Worm (Caenorhabditis elegans) whole organism, young adult: ENCODE measurements around the gene kel-8.

Experiments
- F22D6.2 ChIP-seq: sonication (generic microtip); optimal IDR thresholded peaks from 2 replicates; lab custom pipeline; 2016; ENCODE audit warnings: mild to moderate bottlenecking, missing genetic modification characterization, missing compliant biosample characterization
- F37B4.10 ChIP-seq: fragments of 200-800 bp; sonication (Bioruptor generic); IDR thresholded peaks from 2 replicates; pipeline ENCODE4 v1.3.6; 2022; ENCODE audit warnings: missing genetic modification characterization, missing compliant biosample characterization
- F39B2.1 ChIP-seq: fragments of 200-800 bp; sonication (Bioruptor generic); IDR thresholded peaks from 2 replicates; pipeline ENCODE4 v1.3.6; 2022; ENCODE audit warnings: missing genetic modification reagents, missing genetic modification characterization, missing compliant biosample characterization
- F55B11.4 ChIP-seq: sonication (generic microtip); optimal IDR thresholded peaks from 2 replicates; lab custom pipeline; 2016; ENCODE audit warnings: missing compliant biosample characterization, missing genetic modification characterization, borderline replicate concordance; ENCODE audit not compliant: insufficient read depth
- F57A8.1 ChIP-seq: fragments of 200-800 bp; sonication (Bioruptor generic); optimal IDR thresholded peaks from 2 replicates; lab custom pipeline; 2018; ENCODE audit warnings: mild to moderate bottlenecking, missing genetic modification characterization, moderate library complexity, missing compliant biosample characterization
- F57C9.4 ChIP-seq: sonication (generic microtip); optimal IDR thresholded peaks from 2 replicates; lab custom pipeline; 2017; ENCODE audit warnings: mild to moderate bottlenecking, missing genetic modification characterization, missing compliant biosample characterization
- K12H6.12 ChIP-seq: fragments of 200-800 bp; sonication (Bioruptor generic); optimal IDR thresholded peaks from 2 replicates; lab custom pipeline; 2018; ENCODE audit warnings: mild to moderate bottlenecking, missing genetic modification characterization, missing compliant biosample characterization
- T07F8.4 ChIP-seq: sonication (generic microtip); optimal IDR thresholded peaks from 2 replicates; lab custom pipeline; 2016; ENCODE audit warnings: mild to moderate bottlenecking, missing genetic modification characterization, moderate library complexity, missing compliant biosample characterization
- T26A5.8 ChIP-seq: sonication (generic microtip); optimal IDR thresholded peaks from 2 replicates; lab custom pipeline; 2016; ENCODE audit warnings: missing genetic modification characterization, missing compliant biosample characterization
- Y53G8AR.9 ChIP-seq: fragments of 200-800 bp; sonication (Bioruptor generic); conservative IDR thresholded peaks from 2 replicates; pipeline ENCODE4 v1.3.6; 2022; ENCODE audit warnings: missing genetic modification reagents, missing genetic modification characterization, missing compliant biosample characterization
- Y79H2A.3 ChIP-seq: fragments of 200-800 bp; sonication (Bioruptor generic); conservative IDR thresholded peaks from 2 replicates; pipeline ENCODE4 v1.3.6; 2022; ENCODE audit warnings: missing genetic modification reagents, missing genetic modification characterization, missing compliant biosample characterization
- ZK185.1 ChIP-seq: sonication (generic microtip); optimal IDR thresholded peaks from 2 replicates; lab custom pipeline; 2016; ENCODE audit warnings: mild to moderate bottlenecking, missing genetic modification characterization, missing compliant biosample characterization; ENCODE audit not compliant: poor library complexity, severe bottlenecking
- attf-3 ChIP-seq: fragments of 200-800 bp; sonication (Bioruptor generic); conservative IDR thresholded peaks from 2 replicates; pipeline ENCODE4 v1.3.6; 2022; ENCODE audit warnings: missing genetic modification reagents, missing genetic modification characterization, missing compliant biosample characterization
- attf-6 ChIP-seq: fragments of 200-800 bp; sonication (Bioruptor generic); IDR thresholded peaks from 2 replicates; pipeline ENCODE4 v1.3.6; 2022; ENCODE audit warnings: missing genetic modification reagents, missing genetic modification characterization, missing compliant biosample characterization
- ccch-3 ChIP-seq: fragments of 200-800 bp; sonication (Bioruptor generic); optimal IDR thresholded peaks from 2 replicates; lab custom pipeline; 2018; ENCODE audit warnings: mild to moderate bottlenecking, missing genetic modification characterization, missing compliant biosample characterization
- cebp-1 ChIP-seq, 2 experiments: fragments of 200-800 bp in 1 of 2; sonication (Bioruptor generic) in 1 of 2; sonication (generic microtip) in 1 of 2; IDR thresholded peaks in 1 of 2; optimal IDR thresholded peaks in 1 of 2; 2 replicates each; pipeline versions ENCODE4 v1.3.6 to Lab custom; 2017 to 2022; ENCODE audit warnings: missing compliant biosample characterization in 2 of 2, missing genetic modification characterization in 2 of 2, mild to moderate bottlenecking in 1 of 2, missing genetic modification reagents in 1 of 2, moderate library complexity in 1 of 2
- cebp-2 ChIP-seq: fragments of 200-800 bp; sonication (Bioruptor generic); IDR thresholded peaks from 2 replicates; pipeline ENCODE4 v1.3.6; 2022; ENCODE audit warnings: missing genetic modification characterization, missing compliant biosample characterization
- ceh-40 ChIP-seq: fragments of 200-800 bp; sonication (Bioruptor generic); IDR thresholded peaks from 2 replicates; pipeline ENCODE4 v1.3.6; 2022; ENCODE audit warnings: missing genetic modification characterization, missing compliant biosample characterization
- dpff-1 ChIP-seq: sonication (generic microtip); optimal IDR thresholded peaks from 2 replicates; lab custom pipeline; 2017; ENCODE audit warnings: mild to moderate bottlenecking, missing genetic modification characterization, missing compliant biosample characterization
- egl-18 ChIP-seq: fragments of 200-800 bp; sonication (Bioruptor generic); IDR thresholded peaks from 2 replicates; pipeline ENCODE4 v1.3.6; 2022; ENCODE audit warnings: missing genetic modification reagents, missing genetic modification characterization, missing compliant biosample characterization
- ets-4 ChIP-seq: fragments of 200-800 bp; sonication (Bioruptor generic); optimal IDR thresholded peaks from 2 replicates; lab custom pipeline; 2018; ENCODE audit warnings: mild to moderate bottlenecking, missing genetic modification characterization, missing compliant biosample characterization
- hlh-12 ChIP-seq: sonication (generic microtip); optimal IDR thresholded peaks from 2 replicates; lab custom pipeline; 2016; ENCODE audit warnings: missing genetic modification characterization, missing compliant biosample characterization
- hlh-26 ChIP-seq: fragments of 200-800 bp; sonication (Bioruptor generic); conservative IDR thresholded peaks from 2 replicates; pipeline ENCODE4 v1.3.6; 2022; ENCODE audit warnings: missing genetic modification reagents, missing genetic modification characterization, missing compliant biosample characterization
- hrde-1 ChIP-seq: sonication (generic microtip); optimal IDR thresholded peaks from 2 replicates; lab custom pipeline; 2016; ENCODE audit warnings: missing genetic modification characterization, mild to moderate bottlenecking, missing compliant biosample characterization, moderate library complexity, missing genotype, missing genetic modification reagents, borderline replicate concordance
- let-607 ChIP-seq, 2 experiments: fragments of 200-800 bp in 1 of 2; sonication (Bioruptor generic) in 1 of 2; sonication (generic microtip) in 1 of 2; optimal IDR thresholded peaks; 2 replicates each; lab custom pipeline; 2016 to 2018; ENCODE audit warnings: mild to moderate bottlenecking in 2 of 2, missing compliant biosample characterization in 2 of 2, missing genetic modification characterization in 2 of 2, moderate library complexity in 2 of 2, missing genotype in 1 of 2
- lin-40 ChIP-seq: sonication (generic microtip); optimal IDR thresholded peaks from 2 replicates; lab custom pipeline; 2016; ENCODE audit warnings: missing genetic modification characterization, mild to moderate bottlenecking, missing compliant biosample characterization, missing genotype, missing genetic modification reagents
- lin-54 ChIP-seq: fragments of 200-800 bp; sonication (Bioruptor generic); optimal IDR thresholded peaks from 2 replicates; lab custom pipeline; 2018; ENCODE audit warnings: mild to moderate bottlenecking, missing genetic modification characterization, missing compliant biosample characterization
- lsl-1 ChIP-seq: fragments of 200-800 bp; sonication (Bioruptor generic); optimal IDR thresholded peaks from 2 replicates; lab custom pipeline; 2018; ENCODE audit warnings: mild to moderate bottlenecking, missing genetic modification characterization, moderate library complexity, missing compliant biosample characterization
- madf-6 ChIP-seq: fragments of 200-800 bp; sonication (Bioruptor generic); IDR thresholded peaks from 2 replicates; pipeline ENCODE4 v1.3.6; 2022; ENCODE audit warnings: missing genetic modification reagents, missing genetic modification characterization, missing compliant biosample characterization
- nfya-2 ChIP-seq: fragments of 200-800 bp; sonication (Bioruptor generic); IDR thresholded peaks from 2 replicates; pipeline ENCODE4 v1.3.6; 2022; ENCODE audit warnings: missing genetic modification reagents, missing genetic modification characterization, missing compliant biosample characterization
- nfyb-1 ChIP-seq: fragments of 200-800 bp; sonication (Bioruptor generic); IDR thresholded peaks from 2 replicates; pipeline ENCODE4 v1.3.6; 2022; ENCODE audit warnings: missing genetic modification reagents, missing genetic modification characterization, missing compliant biosample characterization
- nhr-179 ChIP-seq: sonication (generic microtip); optimal IDR thresholded peaks from 2 replicates; lab custom pipeline; 2016; ENCODE audit warnings: mild to moderate bottlenecking, missing genetic modification characterization, missing compliant biosample characterization
- nhr-27 ChIP-seq: fragments of 200-800 bp; sonication (Bioruptor generic); optimal IDR thresholded peaks from 2 replicates; lab custom pipeline; 2018; ENCODE audit warnings: mild to moderate bottlenecking, missing genetic modification characterization, moderate library complexity, missing compliant biosample characterization
- pbrm-1 ChIP-seq: fragments of 200-800 bp; sonication (Bioruptor generic); IDR thresholded peaks from 2 replicates; pipeline ENCODE4 v1.3.6; 2022; ENCODE audit warnings: missing genetic modification reagents, missing genetic modification characterization, missing compliant biosample characterization
- rcor-1 ChIP-seq: fragments of 200-800 bp; sonication (Bioruptor generic); IDR thresholded peaks from 2 replicates; pipeline ENCODE4 v1.3.6; 2022; ENCODE audit warnings: missing genetic modification reagents, missing genetic modification characterization, missing compliant biosample characterization
- sdz-38 ChIP-seq: sonication (generic microtip); optimal IDR thresholded peaks from 2 replicates; lab custom pipeline; 2016; ENCODE audit warnings: missing genotype, missing genetic modification characterization, missing compliant biosample characterization
- snpc-3.4 ChIP-seq: sonication (generic microtip); optimal IDR thresholded peaks from 2 replicates; lab custom pipeline; 2017; ENCODE audit warnings: missing genetic modification characterization, mild to moderate bottlenecking, missing compliant biosample characterization, antibody characterized with exemption, moderate library complexity, missing genotype, missing genetic modification reagents
- snpc-4 ChIP-seq, 5 experiments: fragments of 150-350 bp in 1 of 5; sonication (generic microtip) in 4 of 5; optimal IDR thresholded peaks; 2 replicates each; lab custom pipeline; 2014 to 2018; ENCODE audit warnings: missing genetic modification characterization in 5 of 5, missing biosample characterization in 3 of 5, antibody characterized with exemption in 2 of 5, mild to moderate bottlenecking in 2 of 5, missing compliant biosample characterization in 2 of 5, missing genotype in 2 of 5, moderate library complexity in 2 of 5, missing genetic modification reagents in 1 of 5
- somi-1 ChIP-seq: fragments of 200-800 bp; sonication (Bioruptor generic); optimal IDR thresholded peaks from 2 replicates; lab custom pipeline; 2018; ENCODE audit warnings: mild to moderate bottlenecking, missing genetic modification characterization, missing compliant biosample characterization
- sptf-2 ChIP-seq: fragments of 200-800 bp; sonication (Bioruptor generic); optimal IDR thresholded peaks from 2 replicates; lab custom pipeline; 2018; ENCODE audit warnings: mild to moderate bottlenecking, missing genetic modification characterization, missing compliant biosample characterization
- tbp1 ChIP-seq: fragments of 200-800 bp; sonication (Bioruptor generic); optimal IDR thresholded peaks from 2 replicates; lab custom pipeline; 2018; ENCODE audit warnings: mild to moderate bottlenecking, missing genetic modification characterization, missing compliant biosample characterization
- ztf-25 ChIP-seq: fragments of 200-800 bp; sonication (Bioruptor generic); IDR thresholded peaks from 2 replicates; pipeline ENCODE4 v1.3.6; 2022; ENCODE audit warnings: missing genetic modification reagents, missing genetic modification characterization, missing compliant biosample characterization
- ztf-26 ChIP-seq: sonication (generic microtip); optimal IDR thresholded peaks from 2 replicates; lab custom pipeline; 2017; ENCODE audit warnings: missing genetic modification characterization, missing compliant biosample characterization
- ztf-6 ChIP-seq: fragments of 200-800 bp; sonication (Bioruptor generic); IDR thresholded peaks from 2 replicates; pipeline ENCODE4 v1.3.6; 2022; ENCODE audit warnings: missing genetic modification reagents, missing genetic modification characterization, missing compliant biosample characterization

Gene kel-8

DNA sequence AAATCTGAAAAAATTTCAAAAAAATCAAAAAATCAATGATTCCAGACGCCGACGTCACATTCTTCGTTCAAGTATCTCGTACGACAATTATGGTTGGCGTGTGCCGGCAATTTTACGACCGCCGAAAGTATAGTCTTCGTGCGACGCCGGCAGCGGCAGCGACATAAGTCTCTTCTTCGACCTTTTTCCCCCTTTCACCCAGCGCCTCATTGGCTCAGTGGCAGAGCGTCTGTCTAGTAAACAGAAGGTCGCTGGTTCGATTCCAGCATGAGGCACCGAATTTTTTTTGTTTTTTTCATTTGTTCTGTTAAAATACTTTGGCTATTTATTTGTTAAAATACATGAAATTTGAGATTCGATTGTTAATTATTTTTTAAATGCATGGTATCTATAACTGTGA, 2.6 kb downstream of the kel-8 start (continued):
- no peak for TF ChIP-seq let-607 (tag; optimal IDR thresholded peaks at IDR 0.05; lab: Kevin White, UChicago)
- peak; percentile 71; the same call in 1 of the 2 replicates for TF ChIP-seq pbrm-1
- no peak for TF ChIP-seq hlh-26 (GFP tag; lab: Robert Waterston, UW)
- peak; percentile 76 for TF ChIP-seq rcor-1 (GFP tag; lab: Robert Waterston, UW)
- TF ChIP-seq egl-18 (GFP tag; lab: Robert Waterston, UW), result 0 out of 2 replicates have a peak, but pooled peaks have one; percentile 34
- TF ChIP-seq ZK185.1 (tag; lab: Kevin White, UChicago), result no peak
- TF ChIP-seq nhr-179, result no peak
- TF ChIP-seq somi-1, result no peak
- peak; percentile 47 for TF ChIP-seq lsl-1
- no peak for TF ChIP-seq hrde-1
- TF ChIP-seq T26A5.8 (tag; lab: Kevin White, UChicago), result no peak
- no peak for TF ChIP-seq ztf-6 (GFP tag; lab: Robert Waterston, UW)
- TF ChIP-seq F37B4.10, result no peak
- peak; percentile 29; the same call in 1 of the 2 replicates for TF ChIP-seq ceh-40 (GFP tag; lab: Robert Waterston, UW)
- TF ChIP-seq nhr-27 (tag; lab: Kevin White, UChicago), result no peak
- 0 out of 2 replicates have a peak, but pooled peaks have one; percentile 13 for TF ChIP-seq cebp-1 (GFP tag; IDR thresholded peaks at IDR 0.05; lab: Robert Waterston, UW)
- TF ChIP-seq cebp-1 (tag; optimal IDR thresholded peaks at IDR 0.05; lab: Kevin White, UChicago), result peak; percentile 66
- 0 out of 2 replicates have a peak, but pooled peaks have one; percentile 13 for TF ChIP-seq Y79H2A.3 (GFP tag; lab: Robert Waterston, UW)
- TF ChIP-seq tbp1 (GFP tag; lab: Kevin White, UChicago), result peak; percentile 94
- TF ChIP-seq lin-54 (GFP tag; lab: Kevin White, UChicago), result peak; percentile 54
- peak; percentile 60; the same call in 1 of the 2 replicates for TF ChIP-seq madf-6 (GFP tag; lab: Robert Waterston, UW)
- no peak for TF ChIP-seq F22D6.2
- TF ChIP-seq dpff-1 (tag; lab: Kevin White, UChicago), result no peak
- TF ChIP-seq F57C9.4, result no peak
- no peak for TF ChIP-seq cebp-2 (GFP tag; lab: Robert Waterston, UW)
- TF ChIP-seq snpc-3.4 (tag; lab: Kevin White, UChicago), result peak; percentile 54
- TF ChIP-seq lin-40 (tag; lab: Kevin White, UChicago), result peak; percentile 38
- no peak for TF ChIP-seq F55B11.4 (tag; lab: Kevin White, UChicago)
- no peak for TF ChIP-seq nfya-2 (GFP tag; lab: Robert Waterston, UW)
- TF ChIP-seq ztf-25 (GFP tag; lab: Robert Waterston, UW), result peak; percentile 20; the same call in 1 of the 2 replicates

DNA sequence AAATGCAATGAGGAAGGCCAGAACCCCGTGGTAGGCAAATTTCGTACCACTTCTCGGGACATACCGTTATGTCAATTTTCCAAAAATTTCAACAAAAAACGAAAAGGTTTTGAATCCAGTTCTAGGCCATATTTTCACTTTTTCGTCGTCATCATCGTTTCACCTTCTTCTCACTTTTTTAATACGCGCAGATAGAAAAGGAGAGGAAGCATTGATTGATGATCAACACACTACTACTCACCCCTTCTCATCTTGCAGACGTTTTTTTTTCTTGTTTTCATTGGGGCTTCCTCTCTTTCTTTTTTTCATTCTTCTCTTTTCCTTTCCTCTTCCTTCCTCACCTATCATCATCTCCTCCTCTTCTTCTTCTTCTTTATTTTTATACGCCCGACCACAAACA, 4.4 kb downstream of the kel-8 start:
- 0 out of 2 replicates have a peak, but pooled peaks have one; percentile 6 for TF ChIP-seq nfyb-1 (GFP tag; lab: Robert Waterston, UW)
- no peak for TF ChIP-seq sptf-2 (GFP tag; lab: Kevin White, UChicago)

DNA sequence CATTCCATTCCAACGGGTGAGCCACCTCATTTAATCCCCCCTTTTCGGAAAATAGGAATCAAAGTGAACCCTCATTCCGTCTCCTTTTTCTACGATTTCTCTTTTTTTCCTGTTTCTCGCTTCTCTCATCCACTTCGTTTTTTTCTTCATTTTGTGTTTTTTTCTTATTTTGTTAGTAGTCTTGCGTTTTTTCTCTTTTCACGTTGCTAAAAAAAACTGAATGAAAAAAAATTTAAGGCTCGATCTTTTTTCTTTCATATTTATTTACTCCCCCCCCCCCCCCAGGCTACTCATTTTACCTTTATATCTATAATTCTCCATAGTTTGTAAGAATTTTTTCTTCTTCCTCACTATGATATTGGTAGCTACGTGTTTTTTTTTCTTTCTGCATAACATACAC, 6.4 kb downstream of the kel-8 start:
- TF ChIP-seq ztf-26 (tag; lab: Kevin White, UChicago), result no peak
- no peak for TF ChIP-seq ets-4
- TF ChIP-seq F39B2.1, result no peak

DNA sequence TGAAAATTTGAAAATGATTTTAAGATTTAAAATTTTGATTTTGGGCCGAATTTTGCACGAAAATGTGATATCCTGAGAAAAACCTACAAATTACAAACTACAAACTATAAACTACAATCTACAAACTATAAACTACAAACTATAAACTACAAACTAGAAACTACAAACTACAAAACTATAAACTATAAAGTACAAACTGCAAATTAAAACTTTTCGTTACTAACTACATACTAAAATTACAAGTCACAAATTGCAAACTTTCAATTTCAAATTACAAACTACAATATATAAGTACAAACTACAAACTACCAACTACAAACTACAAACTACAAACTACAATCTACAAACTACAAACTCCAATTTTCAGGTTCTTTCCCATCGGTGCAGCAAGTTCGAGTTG, 12.2 kb downstream of the kel-8 start:
- TF ChIP-seq sdz-38 (no peak), ccch-3 (GFP tag; lab: Kevin White, UChicago) (no peak), snpc-4 (GFP tag; optimal IDR thresholded peaks at IDR 0.05; lab: Kevin White, UChicago) (no peak), snpc-4 (tag; optimal IDR thresholded peaks at IDR 0.05; lab: Kevin White, UChicago) (no peak), Y53G8AR.9 (no peak), somi-1 (no peak), attf-6 (GFP tag; lab: Robert Waterston, UW) (no peak), T07F8.4 (tag; lab: Kevin White, UChicago) (no peak), hlh-12 (tag; lab: Kevin White, UChicago) (no peak), attf-3 (no peak), F57A8.1 (GFP tag; lab: Kevin White, UChicago) (no peak), K12H6.12 (no peak)
